Worm (Caenorhabditis elegans): Measurements from ENCODE around the gene C25H3.1.

C25H3.1 gene

DNA sequence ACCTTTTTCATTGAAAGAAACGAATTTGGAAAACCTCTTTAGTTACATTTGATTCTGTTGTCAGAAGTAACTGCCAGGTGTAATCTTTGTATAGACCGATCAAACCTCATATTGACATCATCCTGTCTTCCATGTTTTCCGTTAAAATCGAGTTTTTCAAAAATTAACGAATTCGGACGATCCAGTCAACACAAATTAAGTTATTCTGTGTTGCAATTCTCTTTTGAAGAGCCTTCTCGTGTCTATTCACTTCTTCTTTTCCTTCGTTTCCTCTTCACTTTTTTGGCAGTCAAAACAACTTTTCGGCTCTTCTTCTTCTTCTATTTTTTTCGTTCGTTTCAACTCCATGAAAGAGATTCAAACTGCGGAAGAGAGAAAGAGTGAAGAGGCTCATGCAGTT lies 9.3 kb downstream of the C25H3.1 start (continued):
- no peak for TF ChIP-seq C04F5.9 (tag; optimal IDR thresholded peaks at IDR 0.05)
- no peak for TF ChIP-seq dsc-1 (tag; optimal IDR thresholded peaks at IDR 0.05)
- no peak for TF ChIP-seq nhr-237 (tag; optimal IDR thresholded peaks at IDR 0.05)
- no peak for TF ChIP-seq sox-4 (tag; optimal IDR thresholded peaks at IDR 0.05)
- TF ChIP-seq lin-14 (GFP tag; optimal IDR thresholded peaks at IDR 0.05): peak; percentile 77
- peak; percentile 90 for TF ChIP-seq fkh-10 (GFP tag; optimal IDR thresholded peaks at IDR 0.05)
- TF ChIP-seq irx-1 (tag; optimal IDR thresholded peaks at IDR 0.05): no peak
- TF ChIP-seq ceh-90 (tag; optimal IDR thresholded peaks at IDR 0.05): no peak
- TF ChIP-seq tbx-2 (tag; optimal IDR thresholded peaks at IDR 0.05): peak; percentile 42
- TF ChIP-seq sptf-1 (tag; optimal IDR thresholded peaks at IDR 0.05): no peak
- no peak for TF ChIP-seq unc-130 (tag; optimal IDR thresholded peaks at IDR 0.05)
- TF ChIP-seq lin-39 (tag; optimal IDR thresholded peaks at IDR 0.05): no peak

DNA sequence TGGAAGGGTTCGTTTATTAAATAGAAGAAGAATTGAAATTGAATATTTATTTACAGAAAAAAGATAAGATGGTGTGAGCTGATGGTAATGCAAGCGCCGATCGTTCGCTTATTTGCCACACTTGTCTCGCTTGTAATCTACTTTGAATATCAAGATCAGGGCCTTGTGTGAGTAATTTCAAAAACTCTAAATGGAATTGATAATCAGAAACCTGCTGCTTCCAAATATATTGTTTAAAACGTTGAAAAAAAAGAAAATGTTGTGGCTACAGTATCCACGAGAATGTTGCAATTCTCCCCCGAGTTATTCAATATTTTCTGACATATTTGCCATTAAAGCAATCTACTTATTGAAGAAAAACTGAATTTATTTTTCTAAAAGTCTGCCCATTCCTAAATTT lies 12.0 kb downstream of the C25H3.1 start:
- TF ChIP-seq skn-1 (tag; optimal IDR thresholded peaks at IDR 0.05) (no peak), ceh-82 (tag; optimal IDR thresholded peaks at IDR 0.05) (no peak), sox-4 (tag; optimal IDR thresholded peaks at IDR 0.05) (no peak), fkh-4 (tag; optimal IDR thresholded peaks at IDR 0.05; ENCODE audit: borderline replicate concordance) (no peak), efl-1 (optimal IDR thresholded peaks at IDR 0.05) (no peak), efl-1 (GFP tag; optimal IDR thresholded peaks at IDR 0.05 in 1 of 2) (peak in 1 of 2 experiments; percentile 81), elt-2 (tag; optimal IDR thresholded peaks at IDR 0.05) (no peak), egl-27 (tag; optimal IDR thresholded peaks at IDR 0.05) (no peak), mdl-1 (tag; optimal IDR thresholded peaks at IDR 0.05) (no peak)

DNA sequence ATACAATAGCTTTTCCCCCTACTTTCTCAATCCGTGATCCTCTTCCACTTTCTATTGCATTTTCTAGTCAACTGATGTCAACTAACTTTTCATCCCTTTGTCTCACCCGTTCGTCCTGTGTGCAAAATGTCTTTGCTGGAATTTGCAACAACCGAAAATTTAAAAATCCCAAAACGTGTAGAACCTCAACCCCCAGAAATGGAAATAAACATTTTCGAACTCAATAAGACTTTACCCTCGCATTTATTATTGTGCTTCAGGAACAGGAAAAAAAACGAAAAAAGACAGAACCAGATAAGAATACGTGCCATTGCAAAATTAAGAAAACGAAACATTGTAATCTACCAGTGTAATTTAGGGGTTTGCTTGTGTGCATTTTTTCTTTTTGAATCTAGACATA lies 13.3 kb downstream of the C25H3.1 start:
- TF ChIP-seq unc-130 (tag; optimal IDR thresholded peaks at IDR 0.05) (no peak), snu-23 (GFP tag; optimal IDR thresholded peaks at IDR 0.05) (peak; percentile 3)

- TF ChIP-seq tbx-2 (tag; optimal IDR thresholded peaks at IDR 0.05) (peak; percentile 57), unc-86 (tag; optimal IDR thresholded peaks at IDR 0.05) (peak; percentile 29), lir-3 (tag; optimal IDR thresholded peaks at IDR 0.05; ENCODE audit: poor library complexity) (peak; percentile 42), egl-13 (tag; optimal IDR thresholded peaks at IDR 0.05) (no peak), Y116A8C.19 (tag; optimal IDR thresholded peaks at IDR 0.05; ENCODE audit: borderline replicate concordance) (no peak), unc-98 (GFP tag; IDR thresholded peaks at IDR 0.05) (no peak), nhr-12 (tag; optimal IDR thresholded peaks at IDR 0.05) (no peak), ceh-63 (GFP tag; optimal IDR thresholded peaks at IDR 0.05) (no peak), ceh-8 (GFP tag; optimal IDR thresholded peaks at IDR 0.05) (no peak), fkh-8 (tag; optimal IDR thresholded peaks at IDR 0.05) (peak; percentile 44), lin-39 (tag; optimal IDR thresholded peaks at IDR 0.05) (no peak), alr-1 (tag; optimal IDR thresholded peaks at IDR 0.05; ENCODE audit: borderline replicate concordance) (no peak), zag-1 (tag; optimal IDR thresholded peaks at IDR 0.05) (no peak), fkh-10 (GFP tag; optimal IDR thresholded peaks at IDR 0.05) (no peak), ama-1 (optimal IDR thresholded peaks at IDR 0.05) (no peak), zip-4 (GFP tag; optimal IDR thresholded peaks at IDR 0.05) (no peak), lin-13 (GFP tag; optimal IDR thresholded peaks at IDR 0.05) (peak; percentile 50), efl-3 (GFP tag; optimal IDR thresholded peaks at IDR 0.05) (no peak), efl-1 (optimal IDR thresholded peaks at IDR 0.05) (peak; percentile 24 to 91), efl-1 (GFP tag; optimal IDR thresholded peaks at IDR 0.05 in 1 of 2) (peak; percentile 90 to 98), nhr-76 (tag; optimal IDR thresholded peaks at IDR 0.05) (no peak), hlh-17 (GFP tag; optimal IDR thresholded peaks at IDR 0.05; ENCODE audit: borderline replicate concordance) (no peak), aly-2 (tag; optimal IDR thresholded peaks at IDR 0.05) (no peak), isw-1 (GFP tag; IDR thresholded peaks at IDR 0.05) (peak; percentile 50), elt-3 (tag; optimal IDR thresholded peaks at IDR 0.05) (peak in 1 of 6 experiments; percentile 58), ztf-11 (tag; optimal IDR thresholded peaks at IDR 0.05) (no peak), grh-1 (GFP tag; IDR thresholded peaks at IDR 0.05) (no peak), mdl-1 (tag; optimal IDR thresholded peaks at IDR 0.05) (peak in 1 of 2 experiments; percentile 3), dpl-1 (GFP tag; optimal IDR thresholded peaks at IDR 0.05) (peak; percentile 85 to 94 (median 87)), egl-27 (tag; optimal IDR thresholded peaks at IDR 0.05) (no peak), nhr-71 (tag; optimal IDR thresholded peaks at IDR 0.05) (peak; percentile 73), skn-1 (tag; optimal IDR thresholded peaks at IDR 0.05) (peak; percentile 58), sup-37 (GFP tag; optimal IDR thresholded peaks at IDR 0.05) (no peak)
Measured at ce11 chrII:5714807-5715206, 15.9 kb downstream of the C25H3.1 start, which contains the start of the genes tiar-1 and lelo-4. Gene tiar-1 (minus strand): TSS chrII:5714823. Gene lelo-4 (plus strand): TSS chrII:5714924.
